Worm (Caenorhabditis elegans): ENCODE results near the gene E04D5.4.

E04D5.4 gene

ce11 chrII:10450335-10450734, 10.3 kb downstream of the E04D5.4 start (continued):
- TF ChIP-seq nhr-27 (tag; optimal IDR thresholded peaks at IDR 0.05) (no peak), efl-1 (GFP tag; optimal IDR thresholded peaks at IDR 0.05) (no peak), ceh-58 (GFP tag; IDR thresholded peaks at IDR 0.05) (no peak), nfyb-1 (GFP tag; IDR thresholded peaks at IDR 0.05) (peak; percentile 66; the same call in 1 of the 2 replicates), pbrm-1 (GFP tag; IDR thresholded peaks at IDR 0.05) (no peak), ets-4 (GFP tag; optimal IDR thresholded peaks at IDR 0.05) (no peak), lsl-1 (GFP tag; optimal IDR thresholded peaks at IDR 0.05) (no peak), zim-3 (tag; optimal IDR thresholded peaks at IDR 0.05) (no peak), hlh-26 (GFP tag; conservative IDR thresholded peaks at IDR 0.05) (no peak), B0261.1 (tag; optimal IDR thresholded peaks at IDR 0.05) (no peak), die-1 (tag; optimal IDR thresholded peaks at IDR 0.05) (no peak), ama-1 (optimal IDR thresholded peaks at IDR 0.05) (peak; percentile 57), ama-1 (GFP tag; optimal IDR thresholded peaks at IDR 0.05) (no peak), K12H6.12 (tag; optimal IDR thresholded peaks at IDR 0.05) (no peak), snpc-1.3 (tag; optimal IDR thresholded peaks at IDR 0.05; ENCODE audit: insufficient read depth) (no peak), lin-26 (GFP tag; IDR thresholded peaks at IDR 0.05) (no peak), K11D2.4 (GFP tag; IDR thresholded peaks at IDR 0.05) (no peak; the same call in 1 of the 2 replicates), nhr-80 (tag; optimal IDR thresholded peaks at IDR 0.05) (no peak), madf-10 (tag; optimal IDR thresholded peaks at IDR 0.05) (peak; percentile 1), madf-3 (GFP tag; IDR thresholded peaks at IDR 0.05) (no peak), F10E7.11 (tag; optimal IDR thresholded peaks at IDR 0.05) (no peak), Y67H2A.10 (GFP tag; conservative IDR thresholded peaks at IDR 0.05) (no peak), dpl-1 (GFP tag; optimal IDR thresholded peaks at IDR 0.05) (no peak), Y95B8A.8 (GFP tag; IDR thresholded peaks at IDR 0.05) (no peak), cebp-1 (GFP tag; IDR thresholded peaks at IDR 0.05) (peak; percentile 8; the same call in 1 of the 2 replicates), cebp-1 (tag; optimal IDR thresholded peaks at IDR 0.05) (peak; percentile 63), gei-17 (GFP tag; optimal IDR thresholded peaks at IDR 0.05) (no peak), B0019.2 (GFP tag; conservative IDR thresholded peaks at IDR 0.05) (no peak), rcor-1 (GFP tag; IDR thresholded peaks at IDR 0.05) (no peak), let-607 (tag; optimal IDR thresholded peaks at IDR 0.05) (no peak), rec-8 (tag; optimal IDR thresholded peaks at IDR 0.05) (peak in 1 of 2 experiments; percentile 13), madf-8 (GFP tag; conservative IDR thresholded peaks at IDR 0.05) (no peak), fkh-3 (tag; optimal IDR thresholded peaks at IDR 0.05) (no peak)

DNA sequence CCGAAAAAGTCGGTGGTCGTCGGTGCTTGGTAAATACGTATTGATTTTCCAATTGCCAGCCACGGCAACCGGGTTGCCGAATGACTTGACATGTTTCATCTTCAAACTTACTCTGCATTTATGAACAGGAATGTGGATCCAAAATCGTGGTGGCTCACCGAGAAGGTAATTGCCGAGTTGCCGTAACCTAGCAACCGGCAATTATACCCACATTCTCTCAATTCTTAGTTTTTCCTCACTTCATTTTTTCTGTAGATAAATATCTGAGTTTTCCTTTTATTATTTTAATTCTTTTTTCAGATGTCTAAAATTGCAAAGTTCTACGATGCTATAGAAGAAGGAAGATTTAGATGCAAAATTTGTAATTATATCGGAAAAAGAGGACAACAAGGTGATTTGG, 12.5 kb downstream of the E04D5.4 start, which contains the start of gene ZK673.4:
TSS of gene ZK673.4 (plus strand) at position 301 of the 400 bp plus-strand sequence.
- no peak for TF ChIP-seq F49E8.2 (tag; optimal IDR thresholded peaks at IDR 0.05; ENCODE audit: insufficient read depth)
- TF ChIP-seq mcd-1 (GFP tag; IDR thresholded peaks at IDR 0.05), result 0 out of 2 replicates have a peak, but pooled peaks have one; percentile 22

- TF ChIP-seq cebp-1 (GFP tag; IDR thresholded peaks at IDR 0.05), result no peak
- no peak for TF ChIP-seq cebp-1 (tag; optimal IDR thresholded peaks at IDR 0.05)
- no peak for TF ChIP-seq tlf-1 (GFP tag; optimal IDR thresholded peaks at IDR 0.05)
- no peak for TF ChIP-seq K12H6.12 (tag; optimal IDR thresholded peaks at IDR 0.05)
- TF ChIP-seq ekl-4 (GFP tag; IDR thresholded peaks at IDR 0.05), result no peak
- TF ChIP-seq T07F8.4 (tag; optimal IDR thresholded peaks at IDR 0.05), result no peak
- TF ChIP-seq dpff-1 (tag; optimal IDR thresholded peaks at IDR 0.05), result no peak
- TF ChIP-seq nhr-120 (GFP tag; IDR thresholded peaks at IDR 0.05), result no peak
- TF ChIP-seq Y53G8AR.9 (GFP tag; conservative IDR thresholded peaks at IDR 0.05), result no peak
- TF ChIP-seq Y79H2A.3 (GFP tag; conservative IDR thresholded peaks at IDR 0.05), result no peak
- no peak for TF ChIP-seq hsf-1 (GFP tag; IDR thresholded peaks at IDR 0.05)
- TF ChIP-seq snpc-1.3 (tag; optimal IDR thresholded peaks at IDR 0.05; ENCODE audit: insufficient read depth), result no peak
- no peak for TF ChIP-seq ceh-91 (GFP tag; IDR thresholded peaks at IDR 0.05)
- TF ChIP-seq atf-7 (tag; optimal IDR thresholded peaks at IDR 0.05), result no peak
These were observed 16.9 kb downstream of the E04D5.4 start, which contains the start of gene ZK673.11 for ce11 chrII:10456979-10457378. Gene ZK673.11, plus strand, starts transcription at chrII:10457279.
